Worm (Caenorhabditis elegans) whole organism, late embryonic: Measurements from ENCODE around the gene idpb-4.

Source experiments
- C08G9.2 ChIP-seq: sonication (generic microtip); optimal IDR thresholded peaks from 2 replicates; lab custom pipeline; 2016; ENCODE audit warnings: mild to moderate bottlenecking, missing genetic modification characterization, moderate library complexity, missing compliant biosample characterization
- C38D4.7 ChIP-seq: fragments of 200-800 bp; sonication (Bioruptor generic); optimal IDR thresholded peaks from 2 replicates; lab custom pipeline; 2018; ENCODE audit warnings: mild to moderate bottlenecking, missing genetic modification characterization, moderate library complexity, missing compliant biosample characterization
- F13H6.1 ChIP-seq: sonication (generic microtip); optimal IDR thresholded peaks from 2 replicates; lab custom pipeline; 2016; ENCODE audit warnings: missing genetic modification characterization, missing compliant biosample characterization
- K02D7.2 ChIP-seq: sonication (generic microtip); optimal IDR thresholded peaks from 2 replicates; lab custom pipeline; 2017; ENCODE audit warnings: mild to moderate bottlenecking, missing genetic modification characterization, missing compliant biosample characterization
- K09A11.1 ChIP-seq: sonication (generic microtip); optimal IDR thresholded peaks from 2 replicates; lab custom pipeline; 2017; ENCODE audit warnings: antibody characterized with exemption, mild to moderate bottlenecking, missing genetic modification characterization, missing compliant biosample characterization; ENCODE audit not compliant: insufficient read depth
- T23F11.4 ChIP-seq: fragments of 200-800 bp; sonication (Bioruptor generic); optimal IDR thresholded peaks from 2 replicates; lab custom pipeline; 2018; ENCODE audit warnings: mild to moderate bottlenecking, missing genetic modification characterization, missing compliant biosample characterization
- Y22D7AL.16 ChIP-seq: sonication (generic microtip); optimal IDR thresholded peaks from 2 replicates; lab custom pipeline; 2016; ENCODE audit warnings: missing genetic modification characterization, missing compliant biosample characterization
- ahr-1 ChIP-seq: sonication (generic microtip); optimal IDR thresholded peaks from 2 replicates; lab custom pipeline; 2016; ENCODE audit warnings: missing genetic modification characterization, missing compliant biosample characterization
- ceh-14 ChIP-seq: sonication (generic microtip); optimal IDR thresholded peaks from 2 replicates; lab custom pipeline; 2016; ENCODE audit warnings: missing genotype, missing genetic modification characterization, missing compliant biosample characterization
- ceh-18 ChIP-seq: sonication (generic microtip); optimal IDR thresholded peaks from 2 replicates; lab custom pipeline; 2016; ENCODE audit warnings: missing genetic modification characterization, missing compliant biosample characterization
- ceh-22 ChIP-seq: sonication (generic microtip); optimal IDR thresholded peaks from 2 replicates; lab custom pipeline; 2017; ENCODE audit warnings: missing biosample characterization, missing genetic modification characterization
- ceh-30 ChIP-seq: fragments of 150-350 bp; optimal IDR thresholded peaks from 2 replicates; lab custom pipeline; 2014; ENCODE audit warnings: missing biosample characterization, missing genetic modification characterization
- ceh-31 ChIP-seq: sonication (generic microtip); optimal IDR thresholded peaks from 2 replicates; lab custom pipeline; 2016; ENCODE audit warnings: missing genetic modification characterization, missing compliant biosample characterization
- ceh-34 ChIP-seq: sonication (generic microtip); optimal IDR thresholded peaks from 2 replicates; lab custom pipeline; 2016; ENCODE audit warnings: mild to moderate bottlenecking, missing genetic modification characterization, missing compliant biosample characterization
- ceh-45 ChIP-seq: fragments of 200-800 bp; sonication (Bioruptor generic); IDR thresholded peaks from 2 replicates; pipeline ENCODE4 v1.3.6; 2022; ENCODE audit warnings: missing genetic modification reagents, missing genetic modification characterization, missing compliant biosample characterization
- ceh-48 ChIP-seq: sonication (generic microtip); optimal IDR thresholded peaks from 2 replicates; lab custom pipeline; 2016; ENCODE audit warnings: missing genetic modification characterization, inconsistent platforms, missing compliant biosample characterization
- ceh-6 ChIP-seq: fragments of 200-800 bp; sonication (Bioruptor generic); optimal IDR thresholded peaks from 2 replicates; lab custom pipeline; 2018; ENCODE audit warnings: mild to moderate bottlenecking, missing genetic modification characterization, missing compliant biosample characterization
- ceh-9 ChIP-seq: sonication (generic microtip); optimal IDR thresholded peaks from 2 replicates; lab custom pipeline; 2016; ENCODE audit warnings: mild to moderate bottlenecking, missing genetic modification characterization, inconsistent platforms, missing compliant biosample characterization
- che-1 ChIP-seq: sonication (generic microtip); optimal IDR thresholded peaks from 2 replicates; lab custom pipeline; 2016; ENCODE audit warnings: mild to moderate bottlenecking, missing genetic modification characterization, missing compliant biosample characterization
- dmd-4 ChIP-seq: sonication (generic microtip); optimal IDR thresholded peaks from 2 replicates; lab custom pipeline; 2016; ENCODE audit warnings: borderline replicate concordance, missing genetic modification characterization, missing compliant biosample characterization
- dve-1 ChIP-seq: sonication (generic microtip); optimal IDR thresholded peaks from 2 replicates; lab custom pipeline; 2017; ENCODE audit warnings: antibody characterized with exemption, mild to moderate bottlenecking, missing genetic modification characterization, missing compliant biosample characterization
- elt-2 ChIP-seq: sonication (generic microtip); optimal IDR thresholded peaks from 2 replicates; lab custom pipeline; 2016; ENCODE audit warnings: missing genetic modification reagents, missing genetic modification characterization, missing compliant biosample characterization
- eyg-1 ChIP-seq: sonication (generic microtip); optimal IDR thresholded peaks from 2 replicates; lab custom pipeline; 2016; ENCODE audit warnings: missing genotype, missing genetic modification characterization, missing compliant biosample characterization
- fkh-10 ChIP-seq: fragments of 150-350 bp; optimal IDR thresholded peaks from 2 replicates; lab custom pipeline; 2014; ENCODE audit warnings: missing biosample characterization, missing genetic modification reagents, missing genetic modification characterization
- fkh-6 ChIP-seq: sonication (generic microtip); optimal IDR thresholded peaks from 2 replicates; lab custom pipeline; 2016; ENCODE audit warnings: missing genetic modification characterization, missing compliant biosample characterization
- gmeb-2 ChIP-seq: sonication (generic microtip); optimal IDR thresholded peaks from 2 replicates; lab custom pipeline; 2016; ENCODE audit warnings: missing genetic modification characterization, inconsistent platforms, missing compliant biosample characterization
- hlh-13 ChIP-seq: fragments of 200-800 bp; sonication (Bioruptor generic); optimal IDR thresholded peaks from 2 replicates; lab custom pipeline; 2018; ENCODE audit warnings: mild to moderate bottlenecking, missing genetic modification characterization, missing compliant biosample characterization
- hlh-6 ChIP-seq: sonication (generic microtip); optimal IDR thresholded peaks from 2 replicates; lab custom pipeline; 2016; ENCODE audit warnings: missing genotype, missing genetic modification characterization, missing compliant biosample characterization
- lim-6 ChIP-seq: sonication (generic microtip); optimal IDR thresholded peaks from 2 replicates; lab custom pipeline; 2016; ENCODE audit warnings: missing genetic modification characterization, missing compliant biosample characterization
- lin-11 ChIP-seq: fragments of 200-800 bp; sonication (Bioruptor generic); optimal IDR thresholded peaks from 2 replicates; lab custom pipeline; 2018; ENCODE audit warnings: mild to moderate bottlenecking, missing genetic modification characterization, missing compliant biosample characterization
- nfya-1 ChIP-seq: sonication (generic microtip); optimal IDR thresholded peaks from 2 replicates; lab custom pipeline; 2017; ENCODE audit warnings: missing genetic modification characterization, mild to moderate bottlenecking, missing compliant biosample characterization, antibody characterized with exemption, moderate library complexity
- nhr-11 ChIP-seq: fragments of 150-350 bp; optimal IDR thresholded peaks from 2 replicates; lab custom pipeline; 2014; ENCODE audit warnings: missing biosample characterization, missing genetic modification characterization
- nhr-232 ChIP-seq: sonication (generic microtip); optimal IDR thresholded peaks from 2 replicates; lab custom pipeline; 2016; ENCODE audit warnings: missing genetic modification characterization, missing compliant biosample characterization
- npax-4 ChIP-seq: sonication (generic microtip); optimal IDR thresholded peaks from 2 replicates; lab custom pipeline; 2016; ENCODE audit warnings: missing genetic modification characterization, missing compliant biosample characterization
- odd-2 ChIP-seq: sonication (generic microtip); optimal IDR thresholded peaks from 2 replicates; lab custom pipeline; 2017; ENCODE audit warnings: antibody characterized with exemption, mild to moderate bottlenecking, missing genetic modification characterization, missing compliant biosample characterization
- pag-3 ChIP-seq: sonication (generic microtip); optimal IDR thresholded peaks from 2 replicates; lab custom pipeline; 2016; ENCODE audit warnings: missing compliant biosample characterization, missing genetic modification characterization, borderline replicate concordance
- pha-2 ChIP-seq: sonication (generic microtip); optimal IDR thresholded peaks from 2 replicates; lab custom pipeline; 2017; ENCODE audit warnings: mild to moderate bottlenecking, missing genetic modification characterization, missing compliant biosample characterization
- pha-4 ChIP-seq: fragments of 150-350 bp; optimal IDR thresholded peaks from 2 replicates; lab custom pipeline; 2018; ENCODE audit warnings: missing biosample characterization, missing genetic modification reagents, missing genetic modification characterization
- pqm-1 ChIP-seq: sonication (generic microtip); optimal IDR thresholded peaks from 2 replicates; lab custom pipeline; 2016; ENCODE audit warnings: missing genetic modification characterization, missing compliant biosample characterization
- pros-1 ChIP-seq: fragments of 150-350 bp; optimal IDR thresholded peaks from 2 replicates; lab custom pipeline; 2014; ENCODE audit warnings: missing biosample characterization, missing genetic modification reagents, missing genetic modification characterization
- ref-2 ChIP-seq: sonication (generic microtip); optimal IDR thresholded peaks from 2 replicates; lab custom pipeline; 2016; ENCODE audit warnings: missing genetic modification characterization, missing compliant biosample characterization
- rnt-1 ChIP-seq: sonication (generic microtip); optimal IDR thresholded peaks from 2 replicates; lab custom pipeline; 2016; ENCODE audit warnings: missing genetic modification characterization, missing compliant biosample characterization
- sox-2 ChIP-seq: fragments of 200-800 bp; sonication (Bioruptor generic); IDR thresholded peaks from 2 replicates; pipeline ENCODE4 v1.3.6; 2022; ENCODE audit warnings: missing genetic modification reagents, missing genetic modification characterization, missing compliant biosample characterization
- syd-9 ChIP-seq: sonication (generic microtip); optimal IDR thresholded peaks from 2 replicates; lab custom pipeline; 2016; ENCODE audit warnings: mild to moderate bottlenecking, missing genetic modification characterization, moderate library complexity, missing compliant biosample characterization
- tbx-2 ChIP-seq: sonication (generic microtip); optimal IDR thresholded peaks from 2 replicates; lab custom pipeline; 2016; ENCODE audit warnings: missing genetic modification characterization, missing compliant biosample characterization
- tbx-7 ChIP-seq: sonication (generic microtip); optimal IDR thresholded peaks from 2 replicates; lab custom pipeline; 2016; ENCODE audit warnings: missing genotype, missing genetic modification characterization, missing compliant biosample characterization
- ttx-3 ChIP-seq: sonication (generic microtip); optimal IDR thresholded peaks from 2 replicates; lab custom pipeline; 2016; ENCODE audit warnings: missing genetic modification reagents, missing genetic modification characterization, missing compliant biosample characterization
- unc-55 ChIP-seq: sonication (generic microtip); optimal IDR thresholded peaks from 2 replicates; lab custom pipeline; 2017; ENCODE audit warnings: missing biosample characterization, missing genetic modification reagents, missing genetic modification characterization
- unc-86 ChIP-seq: sonication (generic microtip); optimal IDR thresholded peaks from 2 replicates; lab custom pipeline; 2016; ENCODE audit warnings: missing genetic modification characterization, missing compliant biosample characterization

idpb-4 gene

ce11 chrII:8776504-8776903, 39.1 kb upstream of the idpb-4 start:
- TF ChIP-seq F13H6.1 (tag; lab: Kevin White, UChicago) (no peak), nhr-11 (tag; lab: Kevin White, UChicago) (no peak), lin-11 (tag; lab: Kevin White, UChicago) (no peak), Y22D7AL.16 (tag; lab: Kevin White, UChicago) (no peak), ttx-3 (tag; lab: Kevin White, UChicago) (no peak), npax-4 (tag; lab: Kevin White, UChicago) (no peak), ceh-31 (no peak), ceh-34 (tag; lab: Kevin White, UChicago) (no peak), ref-2 (tag; lab: Kevin White, UChicago) (no peak), tbx-7 (tag; lab: Kevin White, UChicago) (no peak), pha-2 (no peak), pros-1 (tag; lab: Kevin White, UChicago) (no peak), pqm-1 (tag; lab: Kevin White, UChicago) (no peak), syd-9 (tag; lab: Kevin White, UChicago) (no peak), tbx-2 (tag; lab: Kevin White, UChicago) (no peak)

- TF ChIP-seq ceh-22 (tag; lab: Kevin White, UChicago) (no peak), pha-4 (tag; lab: Kevin White, UChicago) (no peak), pag-3 (tag; lab: Kevin White, UChicago) (no peak), pha-2 (no peak), ceh-48 (tag; lab: Kevin White, UChicago) (no peak), ceh-30 (tag; lab: Kevin White, UChicago) (no peak), hlh-13 (GFP tag; lab: Kevin White, UChicago) (no peak)
Observed at ce11 chrII:8770675-8771074, 33.3 kb upstream of the idpb-4 start, which contains the start of gene let-19. Gene let-19 (plus strand): TSS chrII:8770975.

ce11 chrII:8769375-8769774, 32.0 kb upstream of the idpb-4 start:
- TF ChIP-seq ceh-48 (tag; lab: Kevin White, UChicago) (no peak), C08G9.2 (tag; lab: Kevin White, UChicago) (no peak), pha-4 (tag; lab: Kevin White, UChicago) (no peak), nhr-11 (tag; lab: Kevin White, UChicago) (no peak), ahr-1 (tag; lab: Kevin White, UChicago) (no peak), gmeb-2 (tag; lab: Kevin White, UChicago) (no peak), elt-2 (no peak), C38D4.7 (GFP tag; lab: Kevin White, UChicago) (no peak), hlh-13 (GFP tag; lab: Kevin White, UChicago) (no peak), ceh-14 (tag; lab: Kevin White, UChicago) (no peak), unc-86 (tag; lab: Kevin White, UChicago) (no peak), ceh-6 (GFP tag; lab: Kevin White, UChicago) (no peak), ceh-45 (GFP tag; lab: Robert Waterston, UW) (no peak), npax-4 (tag; lab: Kevin White, UChicago) (no peak), K02D7.2 (tag; lab: Kevin White, UChicago) (no peak), ceh-22 (tag; lab: Kevin White, UChicago) (no peak), pros-1 (tag; lab: Kevin White, UChicago) (no peak), che-1 (tag; lab: Kevin White, UChicago) (no peak), dmd-4 (tag; lab: Kevin White, UChicago) (no peak), rnt-1 (tag; lab: Kevin White, UChicago) (no peak), T23F11.4 (GFP tag; lab: Kevin White, UChicago) (no peak), hlh-6 (tag; lab: Kevin White, UChicago) (no peak), unc-55 (GFP tag; lab: Kevin White, UChicago) (peak; percentile 1), K09A11.1 (tag; lab: Kevin White, UChicago) (no peak), fkh-10 (GFP tag; lab: Kevin White, UChicago) (no peak), sox-2 (GFP tag; lab: Robert Waterston, UW) (no peak), eyg-1 (tag; lab: Kevin White, UChicago) (no peak), nfya-1 (tag; lab: Kevin White, UChicago) (peak; percentile 53), fkh-6 (tag; lab: Kevin White, UChicago) (no peak), ceh-18 (tag; lab: Kevin White, UChicago) (no peak), dve-1 (tag; lab: Kevin White, UChicago) (no peak), nhr-232 (tag; lab: Kevin White, UChicago) (no peak), lim-6 (tag; lab: Kevin White, UChicago) (no peak), ceh-31 (peak; percentile 19), odd-2 (tag; lab: Kevin White, UChicago) (no peak), ceh-9 (tag; lab: Kevin White, UChicago) (no peak)
